Worm (Caenorhabditis elegans) whole organism, midembryonic: ENCODE measurements around the gene hlh-29.

Experiments
- T22C8.4 ChIP-seq: fragments of 200-800 bp; sonication (Bioruptor generic); IDR thresholded peaks from 2 replicates; pipeline ENCODE4 v1.3.6; 2022; ENCODE audit warnings: missing genetic modification characterization, missing compliant biosample characterization
- cog-1 ChIP-seq: sonication (generic microtip); optimal IDR thresholded peaks from 2 replicates; lab custom pipeline; 2016; ENCODE audit warnings: missing genetic modification characterization, missing compliant biosample characterization
- flt-1 ChIP-seq: fragments of 200-800 bp; sonication (Bioruptor generic); IDR thresholded peaks from 2 replicates; pipeline ENCODE4 v1.3.6; 2022; ENCODE audit warnings: missing genetic modification characterization, missing compliant biosample characterization
- klf-2 ChIP-seq: fragments of 200-800 bp; sonication (Bioruptor generic); conservative IDR thresholded peaks from 2 replicates; pipeline ENCODE4 v1.3.6; 2022; ENCODE audit warnings: missing genetic modification reagents, missing genetic modification characterization, missing compliant biosample characterization
- med-1 ChIP-seq: sonication (generic microtip); optimal IDR thresholded peaks from 2 replicates; lab custom pipeline; 2017; ENCODE audit warnings: missing genetic modification characterization, mild to moderate bottlenecking, missing compliant biosample characterization, antibody characterized with exemption, missing genetic modification reagents; ENCODE audit not compliant: insufficient read depth
- ref-1 ChIP-seq: fragments of 200-800 bp; sonication (Bioruptor generic); conservative IDR thresholded peaks from 2 replicates; pipeline ENCODE4 v1.3.6; 2022; ENCODE audit warnings: missing genetic modification reagents, missing genetic modification characterization, missing compliant biosample characterization
- tab-1 ChIP-seq: fragments of 200-800 bp; sonication (Bioruptor generic); IDR thresholded peaks from 2 replicates; pipeline ENCODE4 v1.3.6; 2022; ENCODE audit warnings: missing genetic modification characterization, missing compliant biosample characterization
- ztf-23 ChIP-seq: fragments of 200-800 bp; sonication (Bioruptor generic); IDR thresholded peaks from 2 replicates; pipeline ENCODE4 v1.3.6; 2022; ENCODE audit warnings: missing genetic modification reagents, missing genetic modification characterization, missing compliant biosample characterization
- ztf-29 ChIP-seq: fragments of 200-800 bp; sonication (Bioruptor generic); IDR thresholded peaks from 2 replicates; pipeline ENCODE4 v1.3.6; 2022; ENCODE audit warnings: missing genetic modification reagents, missing genetic modification characterization, missing compliant biosample characterization

The hlh-29 gene

ce11 chrX:17504447-17504846 is 44.0 kb downstream of the hlh-29 start:
- TF ChIP-seq ztf-29 (GFP tag; lab: Robert Waterston, UW) (no peak), flt-1 (GFP tag; lab: Robert Waterston, UW) (no peak), tab-1 (GFP tag; lab: Robert Waterston, UW) (no peak), ref-1 (no peak), klf-2 (GFP tag; lab: Robert Waterston, UW) (no peak), T22C8.4 (GFP tag; lab: Robert Waterston, UW) (no peak), ztf-23 (GFP tag; lab: Robert Waterston, UW) (no peak), med-1 (GFP tag; lab: Kevin White, UChicago) (no peak), cog-1 (no peak)

ce11 chrX:17502246-17502645 is 46.2 kb downstream of the hlh-29 start:
- no peak for TF ChIP-seq ztf-29 (GFP tag; lab: Robert Waterston, UW)
- TF ChIP-seq flt-1 (GFP tag; lab: Robert Waterston, UW), result no peak
- TF ChIP-seq med-1 (GFP tag; lab: Kevin White, UChicago), result no peak
- no peak for TF ChIP-seq tab-1 (GFP tag; lab: Robert Waterston, UW)
- TF ChIP-seq klf-2 (GFP tag; lab: Robert Waterston, UW), result no peak
- no peak for TF ChIP-seq T22C8.4 (GFP tag; lab: Robert Waterston, UW)
- no peak for TF ChIP-seq ztf-23 (GFP tag; lab: Robert Waterston, UW)
- TF ChIP-seq cog-1, result no peak
- TF ChIP-seq ref-1, result no peak
